Fruit fly (Drosophila melanogaster): ENCODE measurements around the gene mei-41.
A peak's percentile ranks its signal among the peaks of the same experiment; 100 is the strongest.

mei-41 gene

dm6 chrX:16391397-16391796 is at the start of gene mei-41, which contains the start of gene TH1:
mei-41 (plus strand) TSS chrX:16391698.
TH1 (minus strand) TSS chrX:16391438.
- TF ChIP-seq Antp (GFP tag; optimal IDR thresholded peaks at IDR 0.05) (peak; percentile 26), D (optimal IDR thresholded peaks at IDR 0.05) (no peak), D (GFP tag; optimal IDR thresholded peaks at IDR 0.05) (peak; percentile 80), Neu2 (GFP tag; optimal IDR thresholded peaks at IDR 0.05; ENCODE audit: borderline replicate concordance) (no peak), otp (GFP tag; IDR thresholded peaks at IDR 0.05) (peak; percentile 92), CG32772 (GFP tag; IDR thresholded peaks at IDR 0.05) (peak; percentile 96), CG30020 (tag; optimal IDR thresholded peaks at IDR 0.05) (peak; percentile 97), en (GFP tag; optimal IDR thresholded peaks at IDR 0.05) (no peak), ash1 (GFP tag; optimal IDR thresholded peaks at IDR 0.05) (no peak), CG4730 (GFP tag; IDR thresholded peaks at IDR 0.05) (peak; percentile 93), CG1647 (GFP tag; optimal IDR thresholded peaks at IDR 0.05) (peak; percentile 23), CG11723 (GFP tag; optimal IDR thresholded peaks at IDR 0.05) (peak; percentile 79), CG12236 (GFP tag; optimal IDR thresholded peaks at IDR 0.05) (peak; percentile 27), Xrp1 (GFP tag; IDR thresholded peaks at IDR 0.05) (peak; percentile 96), Hand (GFP tag; optimal IDR thresholded peaks at IDR 0.05) (peak; percentile 14), al (GFP tag; IDR thresholded peaks at IDR 0.05) (peak; percentile 95), CG12769 (tag; optimal IDR thresholded peaks at IDR 0.05) (no peak), dm (GFP tag; optimal IDR thresholded peaks at IDR 0.05) (peak; percentile 46), dmrt99B (tag; optimal IDR thresholded peaks at IDR 0.05) (peak; percentile 93), oc (tag; optimal IDR thresholded peaks at IDR 0.05) (peak; percentile 80), kni (GFP tag; optimal IDR thresholded peaks at IDR 0.05) (no peak), cad (GFP tag; optimal IDR thresholded peaks at IDR 0.05) (no peak), CG17359 (tag; optimal IDR thresholded peaks at IDR 0.05) (peak; percentile 89), toy (GFP tag; IDR thresholded peaks at IDR 0.05) (peak; percentile 85), Drgx (GFP tag; IDR thresholded peaks at IDR 0.05) (peak; percentile 89), CG14050 (GFP tag; IDR thresholded peaks at IDR 0.05) (peak; percentile 89), CG33213 (GFP tag; optimal IDR thresholded peaks at IDR 0.05) (no peak), CG9437 (GFP tag; optimal IDR thresholded peaks at IDR 0.05) (peak; percentile 80), CG10654 (GFP tag; optimal IDR thresholded peaks at IDR 0.05) (peak; percentile 85), sens (GFP tag) (no peak), CG4617 (GFP tag; optimal IDR thresholded peaks at IDR 0.05; ENCODE audit: borderline replicate concordance) (peak; percentile 63), Gug (GFP tag; IDR thresholded peaks at IDR 0.05) (peak; percentile 93), run (tag; optimal IDR thresholded peaks at IDR 0.05) (peak; percentile 50), CG18476 (GFP tag; optimal IDR thresholded peaks at IDR 0.05) (peak; percentile 61), chm (GFP tag; IDR thresholded peaks at IDR 0.05) (peak; percentile 90), dpn (GFP tag; optimal IDR thresholded peaks at IDR 0.05) (peak; percentile 55 to 86), CG3726 (GFP tag; IDR thresholded peaks at IDR 0.05) (peak; percentile 92; the same call in 1 of the 3 replicates), twi (tag; optimal IDR thresholded peaks at IDR 0.05) (peak; percentile 87), schlank (tag; optimal IDR thresholded peaks at IDR 0.05) (peak; percentile 41), CG6791 (GFP tag; IDR thresholded peaks at IDR 0.05; ENCODE audit: partially characterized antibody) (no peak), Med (GFP tag) (peak; percentile 91), nerfin-1 (tag; optimal IDR thresholded peaks at IDR 0.05) (peak; percentile 87), CG34376 (GFP tag; optimal IDR thresholded peaks at IDR 0.05) (peak; percentile 35), CrebB (tag; optimal IDR thresholded peaks at IDR 0.05) (peak; percentile 48), wor (GFP tag; IDR thresholded peaks at IDR 0.05) (peak; percentile 93), CG30431 (GFP tag; optimal IDR thresholded peaks at IDR 0.05) (peak; percentile 88), H15 (GFP tag; IDR thresholded peaks at IDR 0.05) (peak; percentile 93), gro (GFP tag; optimal IDR thresholded peaks at IDR 0.05) (no peak), Optix (GFP tag; IDR thresholded peaks at IDR 0.05) (peak; percentile 90), Ada2b (GFP tag; IDR thresholded peaks at IDR 0.05) (peak; percentile 93), CG18262 (tag; optimal IDR thresholded peaks at IDR 0.05) (no peak), Fer2 (tag; optimal IDR thresholded peaks at IDR 0.05) (peak; percentile 83)

All from whole organism, embryonic.